Worm (Caenorhabditis elegans) whole organism, L4 larva: Measurements from ENCODE around the gene Y48A6B.14.

Source experiments
- F10B5.3 ChIP-seq: sonication (generic microtip); optimal IDR thresholded peaks from 2 replicates; lab custom pipeline; 2016; ENCODE audit warnings: mild to moderate bottlenecking, missing genetic modification characterization, missing compliant biosample characterization
- F26F4.8 ChIP-seq: fragments of 200-800 bp; sonication (Bioruptor generic); conservative IDR thresholded peaks from 2 replicates; pipeline ENCODE4 v1.3.6; 2022; ENCODE audit warnings: missing genetic modification characterization, missing compliant biosample characterization
- F49E8.2 ChIP-seq: sonication (generic microtip); optimal IDR thresholded peaks from 2 replicates; lab custom pipeline; 2016; ENCODE audit warnings: missing compliant biosample characterization, mild to moderate bottlenecking, missing genetic modification characterization, borderline replicate concordance
- T26A8.4 ChIP-seq: fragments of 200-800 bp; sonication (Bioruptor generic); IDR thresholded peaks from 2 replicates; pipeline ENCODE4 v1.3.6; 2022; ENCODE audit warnings: missing genetic modification characterization, missing compliant biosample characterization
- Y105C5A.15 ChIP-seq: fragments of 200-800 bp; sonication (Bioruptor generic); IDR thresholded peaks from 2 replicates; pipeline ENCODE4 v1.3.6; 2022; ENCODE audit warnings: missing genetic modification characterization, missing compliant biosample characterization
- Y5F2A.4 ChIP-seq: fragments of 200-800 bp; sonication (Bioruptor generic); optimal IDR thresholded peaks from 2 replicates; lab custom pipeline; 2018; ENCODE audit warnings: mild to moderate bottlenecking, missing genetic modification characterization, missing compliant biosample characterization
- Y75B8A.6 ChIP-seq: fragments of 200-800 bp; sonication (Bioruptor generic); IDR thresholded peaks from 2 replicates; pipeline ENCODE4 v1.3.6; 2022; ENCODE audit warnings: missing genetic modification reagents, missing genetic modification characterization, missing compliant biosample characterization
- ZK546.5 ChIP-seq, 2 experiments: sonication (generic microtip); optimal IDR thresholded peaks; 2 replicates each; lab custom pipeline; 2017; ENCODE audit warnings: missing biosample characterization in 2 of 2, missing genetic modification characterization in 2 of 2
- arid-1 ChIP-seq: fragments of 200-800 bp; sonication (Bioruptor generic); conservative IDR thresholded peaks from 2 replicates; pipeline ENCODE4 v1.3.6; 2022; ENCODE audit warnings: missing genetic modification reagents, missing genetic modification characterization, missing compliant biosample characterization
- ceh-28 ChIP-seq: fragments of 150-350 bp; optimal IDR thresholded peaks from 2 replicates; lab custom pipeline; 2014; ENCODE audit warnings: missing biosample characterization, missing genetic modification reagents, missing genetic modification characterization
- ceh-62 ChIP-seq: sonication (generic microtip); optimal IDR thresholded peaks from 2 replicates; lab custom pipeline; 2017; ENCODE audit warnings: missing biosample characterization, missing genetic modification characterization
- ceh-82 ChIP-seq: sonication (generic microtip); optimal IDR thresholded peaks from 2 replicates; lab custom pipeline; 2017; ENCODE audit warnings: missing biosample characterization, missing genetic modification characterization
- ctbp-1 ChIP-seq: fragments of 200-800 bp; sonication (Bioruptor generic); IDR thresholded peaks from 2 replicates; pipeline ENCODE4 v1.3.6; 2022; ENCODE audit warnings: missing genetic modification reagents, missing genetic modification characterization, missing compliant biosample characterization
- daf-12 ChIP-seq: fragments of 150-350 bp; optimal IDR thresholded peaks from 2 replicates; lab custom pipeline; 2014; ENCODE audit warnings: missing biosample characterization, missing genetic modification reagents, missing genetic modification characterization
- daf-16 ChIP-seq, 3 experiments: sonication (generic microtip); optimal IDR thresholded peaks; 2 replicates each; lab custom pipeline; 2016 to 2017; ENCODE audit warnings: missing genetic modification characterization in 3 of 3, missing genetic modification reagents in 3 of 3, mild to moderate bottlenecking in 2 of 3, missing compliant biosample characterization in 2 of 3, missing biosample characterization in 1 of 3, moderate library complexity in 1 of 3
- duxl-1 ChIP-seq: sonication (generic microtip); optimal IDR thresholded peaks from 2 replicates; lab custom pipeline; 2016; ENCODE audit warnings: mild to moderate bottlenecking, missing genetic modification characterization, moderate library complexity, missing compliant biosample characterization; ENCODE audit not compliant: poor library complexity
- fkh-10 ChIP-seq: fragments of 150-350 bp; optimal IDR thresholded peaks from 2 replicates; lab custom pipeline; 2014; ENCODE audit warnings: missing biosample characterization, missing genetic modification reagents, missing genetic modification characterization
- hlh-11 ChIP-seq: fragments of 200-800 bp; sonication (Bioruptor generic); optimal IDR thresholded peaks from 2 replicates; lab custom pipeline; 2018; ENCODE audit warnings: mild to moderate bottlenecking, missing genetic modification characterization, missing compliant biosample characterization
- hmg-1.1 ChIP-seq: fragments of 200-800 bp; sonication (Bioruptor generic); IDR thresholded peaks from 2 replicates; pipeline ENCODE4 v1.3.6; 2022; ENCODE audit warnings: missing genetic modification reagents, missing genetic modification characterization, missing compliant biosample characterization
- lim-7 ChIP-seq: fragments of 200-800 bp; sonication (Bioruptor generic); IDR thresholded peaks from 2 replicates; pipeline ENCODE4 v1.3.6; 2022; ENCODE audit warnings: missing genetic modification characterization, missing compliant biosample characterization
- lin-1 ChIP-seq: fragments of 200-800 bp; sonication (Bioruptor generic); IDR thresholded peaks from 2 replicates; pipeline ENCODE4 v1.3.6; 2022; ENCODE audit warnings: missing genetic modification reagents, missing genetic modification characterization, missing compliant biosample characterization
- lin-13 ChIP-seq: fragments of 150-350 bp; optimal IDR thresholded peaks from 2 replicates; lab custom pipeline; 2014; ENCODE audit warnings: missing biosample characterization, missing genetic modification reagents, missing genetic modification characterization
- lin-38 ChIP-seq: fragments of 200-800 bp; sonication (Bioruptor generic); IDR thresholded peaks from 2 replicates; pipeline ENCODE4 v1.3.6; 2022; ENCODE audit warnings: missing genetic modification reagents, missing genetic modification characterization, missing compliant biosample characterization
- mes-2 ChIP-seq: sonication (generic microtip); optimal IDR thresholded peaks from 2 replicates; lab custom pipeline; 2016; ENCODE audit warnings: missing genotype, mild to moderate bottlenecking, missing genetic modification characterization, missing compliant biosample characterization; ENCODE audit not compliant: poor library complexity, severe bottlenecking
- mxl-2 ChIP-seq: fragments of 200-800 bp; sonication (Bioruptor generic); conservative IDR thresholded peaks from 2 replicates; pipeline ENCODE4 v1.3.6; 2022; ENCODE audit warnings: missing genetic modification reagents, missing genetic modification characterization, missing compliant biosample characterization
- mxl-3 ChIP-seq: fragments of 200-800 bp; sonication (Bioruptor generic); optimal IDR thresholded peaks from 2 replicates; lab custom pipeline; 2018; ENCODE audit warnings: mild to moderate bottlenecking, missing genetic modification characterization, missing compliant biosample characterization
- nhr-237 ChIP-seq: sonication (generic microtip); optimal IDR thresholded peaks from 2 replicates; lab custom pipeline; 2017; ENCODE audit warnings: missing biosample characterization, missing genetic modification characterization
- nhr-25 ChIP-seq: sonication (generic microtip); optimal IDR thresholded peaks from 2 replicates; lab custom pipeline; 2017; ENCODE audit warnings: missing genetic modification characterization, mild to moderate bottlenecking, missing compliant biosample characterization, antibody characterized with exemption, moderate library complexity, borderline replicate concordance; ENCODE audit not compliant: insufficient read depth
- nhr-41 ChIP-seq: fragments of 200-800 bp; sonication (Bioruptor generic); IDR thresholded peaks from 2 replicates; pipeline ENCODE4 v1.3.6; 2022; ENCODE audit warnings: missing genetic modification reagents, missing genetic modification characterization, missing compliant biosample characterization
- nhr-48 ChIP-seq: sonication (generic microtip); optimal IDR thresholded peaks from 2 replicates; lab custom pipeline; 2016; ENCODE audit warnings: mild to moderate bottlenecking, missing genetic modification characterization, missing compliant biosample characterization
- nhr-76 ChIP-seq: fragments of 150-350 bp; optimal IDR thresholded peaks from 2 replicates; lab custom pipeline; 2014; ENCODE audit warnings: missing biosample characterization, missing genetic modification characterization
- nhr-77 ChIP-seq: fragments of 150-350 bp; optimal IDR thresholded peaks from 2 replicates; lab custom pipeline; 2014; ENCODE audit warnings: missing biosample characterization, missing genetic modification characterization
- pha-4 ChIP-seq, 2 experiments: fragments of 150-350 bp in 1 of 2; fragments of 200-800 bp in 1 of 2; sonication (Bioruptor generic) in 1 of 2; IDR thresholded peaks in 1 of 2; optimal IDR thresholded peaks in 1 of 2; 2 replicates each; pipeline versions ENCODE4 v1.3.6 to Lab custom; 2014 to 2022; ENCODE audit warnings: missing genetic modification characterization in 2 of 2, missing genetic modification reagents in 2 of 2, missing biosample characterization in 1 of 2, missing compliant biosample characterization in 1 of 2
- rbr-2 ChIP-seq: sonication (generic microtip); optimal IDR thresholded peaks from 2 replicates; lab custom pipeline; 2016; ENCODE audit warnings: missing genotype, missing genetic modification characterization, missing compliant biosample characterization
- sdz-12 ChIP-seq: fragments of 200-800 bp; sonication (Bioruptor generic); optimal IDR thresholded peaks from 2 replicates; lab custom pipeline; 2018; ENCODE audit warnings: mild to moderate bottlenecking, missing genetic modification characterization, missing compliant biosample characterization
- unc-62 ChIP-seq, 3 experiments: fragments of 150-350 bp in 1 of 3; sonication (generic microtip); optimal IDR thresholded peaks in 2 of 3; peaks in 1 of 3; 1 replicate in 1 of 3; 2 replicates in 2 of 3; lab custom pipeline; 2014 to 2017; ENCODE audit warnings: missing biosample characterization in 3 of 3, missing genetic modification characterization in 3 of 3, missing genetic modification reagents in 3 of 3, missing genotype in 1 of 3
- zfp-2 ChIP-seq: sonication (generic microtip); optimal IDR thresholded peaks from 2 replicates; lab custom pipeline; 2016; ENCODE audit warnings: mild to moderate bottlenecking, missing genetic modification characterization, missing compliant biosample characterization
- zip-2 ChIP-seq: fragments of 150-350 bp; optimal IDR thresholded peaks from 2 replicates; lab custom pipeline; 2014; ENCODE audit warnings: missing biosample characterization, missing genetic modification characterization
- ztf-7 ChIP-seq: fragments of 150-350 bp; optimal IDR thresholded peaks from 2 replicates; lab custom pipeline; 2014; ENCODE audit warnings: missing biosample characterization, missing genetic modification characterization

Gene Y48A6B.14

DNA sequence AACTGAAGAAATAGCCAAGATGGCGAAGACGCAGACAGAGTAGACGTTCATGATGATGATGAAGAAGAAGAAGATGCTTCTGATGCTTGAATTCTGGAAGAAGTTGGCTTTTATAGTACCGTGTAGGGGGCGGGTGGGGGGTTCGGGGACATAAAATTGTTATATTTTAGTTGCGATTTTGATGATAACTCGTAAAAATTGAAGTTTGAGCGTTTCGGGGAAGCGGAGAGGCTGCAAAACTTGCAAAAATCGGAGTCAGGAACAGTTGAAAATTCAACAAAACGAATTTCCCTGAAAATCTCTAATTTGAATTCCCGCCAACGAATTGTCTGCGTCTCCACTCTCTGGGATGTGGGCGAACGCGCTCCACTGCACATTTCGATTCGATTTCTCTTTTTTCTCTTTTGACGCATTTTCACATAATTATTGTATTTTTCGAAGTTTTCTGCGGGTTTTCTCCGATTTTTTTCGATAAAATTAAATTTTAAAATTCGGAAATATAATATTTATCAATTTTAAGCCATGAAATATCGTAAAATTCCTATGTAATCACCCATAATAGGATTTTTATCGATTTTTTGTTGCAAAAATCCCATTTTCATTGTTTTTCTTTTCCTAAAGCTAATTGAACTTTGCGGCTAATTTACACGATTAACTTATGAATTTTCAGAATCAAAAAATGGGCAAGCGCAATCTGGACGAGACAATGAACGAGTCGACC is 23.7 kb upstream of the Y48A6B.14 start, which contains the start of the genes fipr-17 and Y48A6B.3 (continued):
- TF ChIP-seq nhr-76 (tag; lab: Kevin White, UChicago): no peak
- no peak for TF ChIP-seq F49E8.2 (tag; lab: Kevin White, UChicago)
- no peak for TF ChIP-seq ceh-28 (tag; lab: Kevin White, UChicago)
- no peak for TF ChIP-seq Y105C5A.15
- no peak for TF ChIP-seq nhr-237 (tag; lab: Kevin White, UChicago)
- TF ChIP-seq daf-16 (GFP tag; optimal IDR thresholded peaks at IDR 0.05; lab: Kevin White, UChicago): no peak
- no peak for TF ChIP-seq daf-16 (tag; optimal IDR thresholded peaks at IDR 0.05; lab: Kevin White, UChicago)
- no peak for TF ChIP-seq lin-1
- no peak for TF ChIP-seq ceh-62 (tag; lab: Kevin White, UChicago)
- TF ChIP-seq mes-2 (tag; lab: Kevin White, UChicago): peak; percentile 93
- TF ChIP-seq lim-7 (GFP tag; lab: Robert Waterston, UW): no peak
- TF ChIP-seq nhr-41 (GFP tag; lab: Robert Waterston, UW): no peak
- TF ChIP-seq daf-12: no peak
- peak; percentile 43; the same call in 1 of the 2 replicates for TF ChIP-seq T26A8.4
- peak; percentile 55; the same call in 1 of the 2 replicates for TF ChIP-seq arid-1 (GFP tag; lab: Robert Waterston, UW)
- no peak for TF ChIP-seq F26F4.8 (GFP tag; lab: Robert Waterston, UW)
- TF ChIP-seq F10B5.3 (tag; lab: Kevin White, UChicago): no peak
- peak; percentile 67 for TF ChIP-seq fkh-10 (GFP tag; lab: Kevin White, UChicago)
- no peak for TF ChIP-seq ztf-7 (tag; lab: Kevin White, UChicago)
- no peak for TF ChIP-seq mxl-3 (GFP tag; lab: Kevin White, UChicago)
- TF ChIP-seq mxl-2: no peak
- peak; percentile 75 for TF ChIP-seq nhr-77 (tag; lab: Kevin White, UChicago)
- no peak for TF ChIP-seq zfp-2 (tag; lab: Kevin White, UChicago)
- no peak for TF ChIP-seq pha-4 (GFP tag; IDR thresholded peaks at IDR 0.05; lab: Robert Waterston, UW)
- TF ChIP-seq pha-4 (tag; optimal IDR thresholded peaks at IDR 0.05; lab: Kevin White, UChicago): no peak
- peak; percentile 51 for TF ChIP-seq hlh-11 (tag; lab: Kevin White, UChicago)
- TF ChIP-seq hmg-1.1 (GFP tag; lab: Robert Waterston, UW): peak; percentile 57
- peak; percentile 69 for TF ChIP-seq rbr-2 (tag; lab: Kevin White, UChicago)
- TF ChIP-seq lin-13 (GFP tag; lab: Kevin White, UChicago): peak; percentile 76
- peak; percentile 60 for TF ChIP-seq duxl-1 (tag; lab: Kevin White, UChicago)
- peak; percentile 70 for TF ChIP-seq nhr-25 (tag; lab: Kevin White, UChicago)
- no peak for TF ChIP-seq nhr-48 (tag; lab: Kevin White, UChicago)
- no peak for TF ChIP-seq Y75B8A.6
- TF ChIP-seq unc-62 (GFP tag; optimal IDR thresholded peaks at IDR 0.05 in 1 of 2; lab: Kevin White, UChicago): no peak
- TF ChIP-seq unc-62 (tag; optimal IDR thresholded peaks at IDR 0.05; lab: Kevin White, UChicago): no peak
- TF ChIP-seq ZK546.5 (tag; optimal IDR thresholded peaks at IDR 0.05; lab: Kevin White, UChicago): no peak
- TF ChIP-seq, all 104 proteins: peak for 27

DNA sequence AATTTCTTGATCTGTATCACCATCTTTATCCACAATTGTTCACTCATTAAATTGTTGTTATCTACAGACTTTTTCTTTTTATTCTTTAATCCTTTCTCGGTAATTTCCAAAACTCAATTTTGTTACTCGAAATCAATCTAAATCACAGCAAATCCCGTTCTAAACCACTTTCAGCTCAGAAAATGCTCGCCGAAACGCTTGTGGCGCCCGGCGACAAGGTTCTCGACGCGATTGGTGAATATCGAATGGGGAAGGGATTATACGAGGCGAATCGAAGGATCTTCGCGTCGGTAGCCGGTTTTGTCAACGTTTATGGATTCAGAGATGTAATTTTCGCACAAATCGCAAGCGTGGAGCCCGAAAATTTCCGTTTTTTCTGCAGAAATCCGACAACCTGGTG is 22.5 kb upstream of the Y48A6B.14 start, which contains the start of gene exos-1:
exos-1 (plus strand) TSS at position 175 of the 400 bp plus-strand sequence.
- TF ChIP-seq sdz-12 (GFP tag; lab: Kevin White, UChicago) (no peak), hmg-1.1 (GFP tag; lab: Robert Waterston, UW) (no peak), zip-2 (tag; lab: Kevin White, UChicago) (no peak), nhr-41 (GFP tag; lab: Robert Waterston, UW) (no peak), ctbp-1 (0 out of 2 replicates have a peak, but pooled peaks have one; percentile 39), unc-62 (GFP tag; optimal IDR thresholded peaks at IDR 0.05 in 1 of 2; lab: Kevin White, UChicago) (peak in 1 of 2 experiments; percentile 45), unc-62 (tag; optimal IDR thresholded peaks at IDR 0.05; lab: Kevin White, UChicago) (no peak), ceh-82 (no peak), lin-38 (GFP tag; lab: Robert Waterston, UW) (peak; percentile 48), Y5F2A.4 (GFP tag; lab: Kevin White, UChicago) (no peak)
